Worm (Caenorhabditis elegans) whole organism, late embryonic: ENCODE results near the gene str-25.

Experiments used
- C08G9.2 ChIP-seq: sonication (generic microtip); optimal IDR thresholded peaks from 2 replicates; lab custom pipeline; 2016; ENCODE audit warnings: mild to moderate bottlenecking, missing genetic modification characterization, moderate library complexity, missing compliant biosample characterization
- F13H6.1 ChIP-seq: sonication (generic microtip); optimal IDR thresholded peaks from 2 replicates; lab custom pipeline; 2016; ENCODE audit warnings: missing genetic modification characterization, missing compliant biosample characterization
- ceh-9 ChIP-seq: sonication (generic microtip); optimal IDR thresholded peaks from 2 replicates; lab custom pipeline; 2016; ENCODE audit warnings: mild to moderate bottlenecking, missing genetic modification characterization, inconsistent platforms, missing compliant biosample characterization
- dve-1 ChIP-seq: sonication (generic microtip); optimal IDR thresholded peaks from 2 replicates; lab custom pipeline; 2017; ENCODE audit warnings: antibody characterized with exemption, mild to moderate bottlenecking, missing genetic modification characterization, missing compliant biosample characterization
- fkh-10 ChIP-seq: fragments of 150-350 bp; optimal IDR thresholded peaks from 2 replicates; lab custom pipeline; 2014; ENCODE audit warnings: missing biosample characterization, missing genetic modification reagents, missing genetic modification characterization
- hlh-30 ChIP-seq: sonication (generic microtip); optimal IDR thresholded peaks from 2 replicates; lab custom pipeline; 2017; ENCODE audit warnings: antibody characterized with exemption, missing genetic modification characterization, missing compliant biosample characterization; ENCODE audit not compliant: insufficient read depth
- lim-6 ChIP-seq: sonication (generic microtip); optimal IDR thresholded peaks from 2 replicates; lab custom pipeline; 2016; ENCODE audit warnings: missing genetic modification characterization, missing compliant biosample characterization
- nfya-1 ChIP-seq: sonication (generic microtip); optimal IDR thresholded peaks from 2 replicates; lab custom pipeline; 2017; ENCODE audit warnings: missing genetic modification characterization, mild to moderate bottlenecking, missing compliant biosample characterization, antibody characterized with exemption, moderate library complexity
- nhr-11 ChIP-seq: fragments of 150-350 bp; optimal IDR thresholded peaks from 2 replicates; lab custom pipeline; 2014; ENCODE audit warnings: missing biosample characterization, missing genetic modification characterization
- pat-9 ChIP-seq: fragments of 200-800 bp; sonication (Bioruptor generic); optimal IDR thresholded peaks from 2 replicates; lab custom pipeline; 2018; ENCODE audit warnings: mild to moderate bottlenecking, missing genetic modification characterization, moderate library complexity, missing compliant biosample characterization
- pha-4 ChIP-seq: fragments of 150-350 bp; optimal IDR thresholded peaks from 2 replicates; lab custom pipeline; 2018; ENCODE audit warnings: missing biosample characterization, missing genetic modification reagents, missing genetic modification characterization
- pqm-1 ChIP-seq: sonication (generic microtip); optimal IDR thresholded peaks from 2 replicates; lab custom pipeline; 2016; ENCODE audit warnings: missing genetic modification characterization, missing compliant biosample characterization
- rnt-1 ChIP-seq: sonication (generic microtip); optimal IDR thresholded peaks from 2 replicates; lab custom pipeline; 2016; ENCODE audit warnings: missing genetic modification characterization, missing compliant biosample characterization
- tbx-2 ChIP-seq: sonication (generic microtip); optimal IDR thresholded peaks from 2 replicates; lab custom pipeline; 2016; ENCODE audit warnings: missing genetic modification characterization, missing compliant biosample characterization

ce11 chrV:16080039-16080438 is 35.4 kb upstream of the str-25 start:
- TF ChIP-seq tbx-2 (tag; lab: Kevin White, UChicago), result no peak
- TF ChIP-seq pha-4 (tag; lab: Kevin White, UChicago), result no peak
- no peak for TF ChIP-seq lim-6 (tag; lab: Kevin White, UChicago)
- no peak for TF ChIP-seq C08G9.2
- TF ChIP-seq nhr-11 (tag; lab: Kevin White, UChicago), result no peak
- TF ChIP-seq pat-9 (tag; lab: Kevin White, UChicago), result no peak
- TF ChIP-seq nfya-1, result no peak
- TF ChIP-seq rnt-1 (tag; lab: Kevin White, UChicago), result no peak
- TF ChIP-seq fkh-10 (GFP tag; lab: Kevin White, UChicago), result no peak
- no peak for TF ChIP-seq ceh-9
- no peak for TF ChIP-seq pqm-1
- TF ChIP-seq dve-1 (tag; lab: Kevin White, UChicago), result no peak
- no peak for TF ChIP-seq hlh-30 (tag; lab: Kevin White, UChicago)
- TF ChIP-seq F13H6.1 (tag; lab: Kevin White, UChicago), result no peak
